Worm (Caenorhabditis elegans) whole organism, L3 larva: Measurements from ENCODE around the gene clec-262.

Experiments
- R02D3.7 ChIP-seq: fragments of 150-350 bp; optimal IDR thresholded peaks from 2 replicates; lab custom pipeline; 2014; ENCODE audit warnings: missing biosample characterization, missing genetic modification characterization
- ZK546.5 ChIP-seq: sonication (generic microtip); optimal IDR thresholded peaks from 2 replicates; lab custom pipeline; 2017; ENCODE audit warnings: missing biosample characterization, missing genetic modification characterization
- ama-1 ChIP-seq: fragments of 150-350 bp; optimal IDR thresholded peaks from 2 replicates; lab custom pipeline; 2018
- ceh-16 ChIP-seq: sonication (generic microtip); optimal IDR thresholded peaks from 2 replicates; lab custom pipeline; 2017; ENCODE audit warnings: missing biosample characterization, missing genetic modification characterization
- ceh-28 ChIP-seq: fragments of 150-350 bp; optimal IDR thresholded peaks from 2 replicates; lab custom pipeline; 2014; ENCODE audit warnings: missing biosample characterization, missing genetic modification reagents, missing genetic modification characterization
- egl-5 ChIP-seq: fragments of 150-350 bp; optimal IDR thresholded peaks from 2 replicates; lab custom pipeline; 2017; ENCODE audit warnings: missing biosample characterization, missing genetic modification reagents, missing genetic modification characterization, inconsistent platforms
- elt-2 ChIP-seq: sonication (generic microtip); optimal IDR thresholded peaks from 2 replicates; lab custom pipeline; 2016; ENCODE audit warnings: missing genetic modification reagents, mild to moderate bottlenecking, missing genetic modification characterization, missing compliant biosample characterization
- fkh-10 ChIP-seq: sonication (generic microtip); optimal IDR thresholded peaks from 2 replicates; lab custom pipeline; 2017; ENCODE audit warnings: missing biosample characterization, missing genetic modification reagents, missing genetic modification characterization
- nhr-11 ChIP-seq: fragments of 150-350 bp; optimal IDR thresholded peaks from 2 replicates; lab custom pipeline; 2014; ENCODE audit warnings: missing biosample characterization, missing genetic modification characterization
- nhr-28 ChIP-seq: fragments of 150-350 bp; optimal IDR thresholded peaks from 2 replicates; lab custom pipeline; 2014; ENCODE audit warnings: missing biosample characterization, missing genetic modification characterization
- nhr-77 ChIP-seq: fragments of 150-350 bp; optimal IDR thresholded peaks from 2 replicates; lab custom pipeline; 2014; ENCODE audit warnings: missing biosample characterization, missing genetic modification characterization
- skn-1 ChIP-seq: fragments of 150-350 bp; optimal IDR thresholded peaks from 2 replicates; lab custom pipeline; 2014; ENCODE audit warnings: missing biosample characterization, missing genetic modification characterization
- snpc-4 ChIP-seq: fragments of 150-350 bp; optimal IDR thresholded peaks from 2 replicates; lab custom pipeline; 2014; ENCODE audit warnings: missing biosample characterization, missing genetic modification characterization
- ztf-11 ChIP-seq: fragments of 150-350 bp; optimal IDR thresholded peaks from 2 replicates; lab custom pipeline; 2014; ENCODE audit warnings: missing biosample characterization, missing genetic modification characterization

ce11 chrV:20325417-20325816, 13.8 kb downstream of the clec-262 start, which contains the start of gene Y38H6A.1:
- TF ChIP-seq egl-5 (tag; lab: Kevin White, UChicago) (no peak), nhr-11 (tag; lab: Kevin White, UChicago) (no peak), snpc-4 (tag; lab: Kevin White, UChicago) (no peak), ceh-28 (no peak), ZK546.5 (no peak), R02D3.7 (no peak), ama-1 (lab: Kevin White, UChicago) (no peak), elt-2 (tag; lab: Kevin White, UChicago) (no peak), ceh-16 (no peak), nhr-77 (tag; lab: Kevin White, UChicago) (no peak), skn-1 (tag; lab: Kevin White, UChicago) (no peak), nhr-28 (no peak), ztf-11 (tag; lab: Kevin White, UChicago) (no peak), fkh-10 (GFP tag; lab: Kevin White, UChicago) (no peak)
